Worm (Caenorhabditis elegans) whole organism, late embryonic: ENCODE data around the gene K09B3.1.

Source experiments
- C38D4.7 ChIP-seq: fragments of 200-800 bp; sonication (Bioruptor generic); optimal IDR thresholded peaks from 2 replicates; lab custom pipeline; 2018; ENCODE audit warnings: mild to moderate bottlenecking, missing genetic modification characterization, moderate library complexity, missing compliant biosample characterization
- K09A11.1 ChIP-seq: sonication (generic microtip); optimal IDR thresholded peaks from 2 replicates; lab custom pipeline; 2017; ENCODE audit warnings: antibody characterized with exemption, mild to moderate bottlenecking, missing genetic modification characterization, missing compliant biosample characterization; ENCODE audit not compliant: insufficient read depth
- T23F11.4 ChIP-seq: fragments of 200-800 bp; sonication (Bioruptor generic); optimal IDR thresholded peaks from 2 replicates; lab custom pipeline; 2018; ENCODE audit warnings: mild to moderate bottlenecking, missing genetic modification characterization, missing compliant biosample characterization
- Y22D7AL.16 ChIP-seq: sonication (generic microtip); optimal IDR thresholded peaks from 2 replicates; lab custom pipeline; 2016; ENCODE audit warnings: missing genetic modification characterization, missing compliant biosample characterization
- ceh-14 ChIP-seq: sonication (generic microtip); optimal IDR thresholded peaks from 2 replicates; lab custom pipeline; 2016; ENCODE audit warnings: missing genotype, missing genetic modification characterization, missing compliant biosample characterization
- ceh-19 ChIP-seq: fragments of 200-800 bp; sonication (Bioruptor generic); optimal IDR thresholded peaks from 2 replicates; lab custom pipeline; 2018; ENCODE audit warnings: mild to moderate bottlenecking, missing genetic modification characterization, missing compliant biosample characterization
- ceh-22 ChIP-seq: sonication (generic microtip); optimal IDR thresholded peaks from 2 replicates; lab custom pipeline; 2017; ENCODE audit warnings: missing biosample characterization, missing genetic modification characterization
- ceh-24 ChIP-seq: sonication (generic microtip); optimal IDR thresholded peaks from 2 replicates; lab custom pipeline; 2016; ENCODE audit warnings: mild to moderate bottlenecking, missing genetic modification characterization, missing compliant biosample characterization
- ceh-34 ChIP-seq: sonication (generic microtip); optimal IDR thresholded peaks from 2 replicates; lab custom pipeline; 2016; ENCODE audit warnings: mild to moderate bottlenecking, missing genetic modification characterization, missing compliant biosample characterization
- ceh-45 ChIP-seq: fragments of 200-800 bp; sonication (Bioruptor generic); IDR thresholded peaks from 2 replicates; pipeline ENCODE4 v1.3.6; 2022; ENCODE audit warnings: missing genetic modification reagents, missing genetic modification characterization, missing compliant biosample characterization
- che-1 ChIP-seq: sonication (generic microtip); optimal IDR thresholded peaks from 2 replicates; lab custom pipeline; 2016; ENCODE audit warnings: mild to moderate bottlenecking, missing genetic modification characterization, missing compliant biosample characterization
- elt-2 ChIP-seq: sonication (generic microtip); optimal IDR thresholded peaks from 2 replicates; lab custom pipeline; 2016; ENCODE audit warnings: missing genetic modification reagents, missing genetic modification characterization, missing compliant biosample characterization
- elt-4 ChIP-seq: sonication (generic microtip); optimal IDR thresholded peaks from 2 replicates; lab custom pipeline; 2016; ENCODE audit warnings: missing genetic modification characterization, missing compliant biosample characterization
- eyg-1 ChIP-seq: sonication (generic microtip); optimal IDR thresholded peaks from 2 replicates; lab custom pipeline; 2016; ENCODE audit warnings: missing genotype, missing genetic modification characterization, missing compliant biosample characterization
- fax-1 ChIP-seq: sonication (generic microtip); optimal IDR thresholded peaks from 2 replicates; lab custom pipeline; 2016; ENCODE audit warnings: missing genotype, missing genetic modification characterization, missing compliant biosample characterization
- fkh-6 ChIP-seq: sonication (generic microtip); optimal IDR thresholded peaks from 2 replicates; lab custom pipeline; 2016; ENCODE audit warnings: missing genetic modification characterization, missing compliant biosample characterization
- gmeb-2 ChIP-seq: sonication (generic microtip); optimal IDR thresholded peaks from 2 replicates; lab custom pipeline; 2016; ENCODE audit warnings: missing genetic modification characterization, inconsistent platforms, missing compliant biosample characterization
- hlh-13 ChIP-seq: fragments of 200-800 bp; sonication (Bioruptor generic); optimal IDR thresholded peaks from 2 replicates; lab custom pipeline; 2018; ENCODE audit warnings: mild to moderate bottlenecking, missing genetic modification characterization, missing compliant biosample characterization
- hlh-15 ChIP-seq: sonication (generic microtip); optimal IDR thresholded peaks from 2 replicates; lab custom pipeline; 2016; ENCODE audit warnings: missing genetic modification characterization, missing compliant biosample characterization
- hlh-8 ChIP-seq: sonication (generic microtip); optimal IDR thresholded peaks from 2 replicates; lab custom pipeline; 2016; ENCODE audit warnings: missing genotype, missing genetic modification characterization, missing compliant biosample characterization
- lim-6 ChIP-seq: sonication (generic microtip); optimal IDR thresholded peaks from 2 replicates; lab custom pipeline; 2016; ENCODE audit warnings: missing genetic modification characterization, missing compliant biosample characterization
- madf-2 ChIP-seq: sonication (generic microtip); optimal IDR thresholded peaks from 2 replicates; lab custom pipeline; 2017; ENCODE audit warnings: missing genetic modification characterization, missing compliant biosample characterization
- nhr-11 ChIP-seq: fragments of 150-350 bp; optimal IDR thresholded peaks from 2 replicates; lab custom pipeline; 2014; ENCODE audit warnings: missing biosample characterization, missing genetic modification characterization
- npax-4 ChIP-seq: sonication (generic microtip); optimal IDR thresholded peaks from 2 replicates; lab custom pipeline; 2016; ENCODE audit warnings: missing genetic modification characterization, missing compliant biosample characterization
- odd-2 ChIP-seq: sonication (generic microtip); optimal IDR thresholded peaks from 2 replicates; lab custom pipeline; 2017; ENCODE audit warnings: antibody characterized with exemption, mild to moderate bottlenecking, missing genetic modification characterization, missing compliant biosample characterization
- pat-9 ChIP-seq: fragments of 200-800 bp; sonication (Bioruptor generic); optimal IDR thresholded peaks from 2 replicates; lab custom pipeline; 2018; ENCODE audit warnings: mild to moderate bottlenecking, missing genetic modification characterization, moderate library complexity, missing compliant biosample characterization
- pha-4 ChIP-seq: fragments of 150-350 bp; optimal IDR thresholded peaks from 2 replicates; lab custom pipeline; 2018; ENCODE audit warnings: missing biosample characterization, missing genetic modification reagents, missing genetic modification characterization
- pros-1 ChIP-seq: fragments of 150-350 bp; optimal IDR thresholded peaks from 2 replicates; lab custom pipeline; 2014; ENCODE audit warnings: missing biosample characterization, missing genetic modification reagents, missing genetic modification characterization
- ref-2 ChIP-seq: sonication (generic microtip); optimal IDR thresholded peaks from 2 replicates; lab custom pipeline; 2016; ENCODE audit warnings: missing genetic modification characterization, missing compliant biosample characterization
- sox-2 ChIP-seq: fragments of 200-800 bp; sonication (Bioruptor generic); IDR thresholded peaks from 2 replicates; pipeline ENCODE4 v1.3.6; 2022; ENCODE audit warnings: missing genetic modification reagents, missing genetic modification characterization, missing compliant biosample characterization
- syd-9 ChIP-seq: sonication (generic microtip); optimal IDR thresholded peaks from 2 replicates; lab custom pipeline; 2016; ENCODE audit warnings: mild to moderate bottlenecking, missing genetic modification characterization, moderate library complexity, missing compliant biosample characterization
- ttx-3 ChIP-seq: sonication (generic microtip); optimal IDR thresholded peaks from 2 replicates; lab custom pipeline; 2016; ENCODE audit warnings: missing genetic modification reagents, missing genetic modification characterization, missing compliant biosample characterization
- unc-3 ChIP-seq, 2 experiments: fragments of 200-800 bp in 1 of 2; sonication (Bioruptor generic) in 1 of 2; sonication (generic microtip) in 1 of 2; conservative IDR thresholded peaks in 1 of 2; optimal IDR thresholded peaks in 1 of 2; 2 replicates each; pipeline versions ENCODE4 v1.3.6 to Lab custom; 2016 to 2022; ENCODE audit warnings: missing compliant biosample characterization in 2 of 2, missing genetic modification characterization in 2 of 2, missing genetic modification reagents in 1 of 2
- unc-42 ChIP-seq: sonication (generic microtip); optimal IDR thresholded peaks from 2 replicates; lab custom pipeline; 2016; ENCODE audit warnings: missing genotype, missing genetic modification characterization, missing compliant biosample characterization
- unc-55 ChIP-seq: sonication (generic microtip); optimal IDR thresholded peaks from 2 replicates; lab custom pipeline; 2017; ENCODE audit warnings: missing biosample characterization, missing genetic modification reagents, missing genetic modification characterization
- ztf-16 ChIP-seq: sonication (generic microtip); optimal IDR thresholded peaks from 2 replicates; lab custom pipeline; 2017; ENCODE audit warnings: missing genetic modification characterization, missing compliant biosample characterization

K09B3.1 gene

ce11 chrIV:3764012-3764549 lies 30.5 kb upstream of the K09B3.1 start (continued):
- TF ChIP-seq syd-9: no peak
- TF ChIP-seq npax-4: no peak

ce11 chrIV:3765457-3765856 lies 29.1 kb upstream of the K09B3.1 start:
- peak; percentile 82 for TF ChIP-seq unc-55 (GFP tag; lab: Kevin White, UChicago)
- TF ChIP-seq hlh-13 (GFP tag; lab: Kevin White, UChicago): no peak

ce11 chrIV:3766589-3766988 lies 27.9 kb upstream of the K09B3.1 start, which contains the start of gene vab-2:
TSS of gene vab-2 (minus strand) at chrIV:3766826.
- TF ChIP-seq ceh-34 (no peak), ttx-3 (no peak), ceh-14 (tag; lab: Kevin White, UChicago) (no peak), lim-6 (tag; lab: Kevin White, UChicago) (no peak), ceh-45 (GFP tag; lab: Robert Waterston, UW) (no peak), ceh-22 (no peak), npax-4 (no peak), elt-2 (tag; lab: Kevin White, UChicago) (no peak), T23F11.4 (GFP tag; lab: Kevin White, UChicago) (no peak), pros-1 (no peak), Y22D7AL.16 (no peak), sox-2 (GFP tag; lab: Robert Waterston, UW) (no peak), syd-9 (no peak)

- no peak for TF ChIP-seq T23F11.4 (GFP tag; lab: Kevin White, UChicago)
- no peak for TF ChIP-seq hlh-8 (tag; lab: Kevin White, UChicago)
- no peak for TF ChIP-seq C38D4.7 (GFP tag; lab: Kevin White, UChicago)
- no peak for TF ChIP-seq ceh-45 (GFP tag; lab: Robert Waterston, UW)
- TF ChIP-seq fkh-6 (tag; lab: Kevin White, UChicago): no peak
- no peak for TF ChIP-seq odd-2
- no peak for TF ChIP-seq ceh-14 (tag; lab: Kevin White, UChicago)
- no peak for TF ChIP-seq unc-3 (GFP tag; conservative IDR thresholded peaks at IDR 0.05; lab: Robert Waterston, UW)
- no peak for TF ChIP-seq unc-3 (tag; optimal IDR thresholded peaks at IDR 0.05; lab: Kevin White, UChicago)
- no peak for TF ChIP-seq pha-4
- no peak for TF ChIP-seq che-1
- TF ChIP-seq nhr-11 (tag; lab: Kevin White, UChicago): no peak
- TF ChIP-seq K09A11.1 (tag; lab: Kevin White, UChicago): no peak
- TF ChIP-seq unc-55 (GFP tag; lab: Kevin White, UChicago): no peak
- no peak for TF ChIP-seq gmeb-2 (tag; lab: Kevin White, UChicago)
- no peak for TF ChIP-seq eyg-1
Measured at ce11 chrIV:3767749-3768148, 26.8 kb upstream of the K09B3.1 start.

DNA sequence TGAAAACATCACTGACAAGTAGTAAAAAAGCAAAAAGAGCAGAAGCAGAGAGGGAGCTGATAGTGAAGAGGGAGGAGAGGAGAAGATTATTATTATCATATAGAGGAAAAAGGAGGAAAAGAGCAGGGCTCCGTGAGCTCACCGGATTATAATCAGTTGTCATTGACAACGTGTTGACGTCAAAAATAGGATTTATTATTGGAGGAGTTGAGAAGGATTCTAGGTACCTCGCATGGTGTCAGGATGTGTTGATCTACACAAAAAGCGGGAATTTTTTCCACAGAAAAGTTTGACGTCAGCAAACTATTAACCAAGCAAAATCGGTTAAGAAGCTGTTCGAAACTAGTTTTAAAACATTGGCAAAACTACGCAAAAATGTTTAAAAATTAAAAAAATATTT lies 20.4 kb upstream of the K09B3.1 start:
- TF ChIP-seq ceh-19 (GFP tag; lab: Kevin White, UChicago) (no peak), C38D4.7 (GFP tag; lab: Kevin White, UChicago) (no peak), hlh-8 (tag; lab: Kevin White, UChicago) (no peak), pha-4 (no peak), fax-1 (no peak), lim-6 (tag; lab: Kevin White, UChicago) (no peak), madf-2 (tag; lab: Kevin White, UChicago) (no peak), pat-9 (no peak), hlh-15 (tag; lab: Kevin White, UChicago) (no peak), unc-42 (no peak), ref-2 (no peak), elt-4 (tag; lab: Kevin White, UChicago) (no peak), unc-55 (GFP tag; lab: Kevin White, UChicago) (no peak), unc-3 (GFP tag; conservative IDR thresholded peaks at IDR 0.05; lab: Robert Waterston, UW) (no peak), unc-3 (tag; optimal IDR thresholded peaks at IDR 0.05; lab: Kevin White, UChicago) (no peak), ztf-16 (tag; lab: Kevin White, UChicago) (no peak), ceh-24 (tag; lab: Kevin White, UChicago) (no peak)
